Fruit fly (Drosophila melanogaster): Measurements from ENCODE around the gene CG42304.

The CG42304 gene

DNA sequence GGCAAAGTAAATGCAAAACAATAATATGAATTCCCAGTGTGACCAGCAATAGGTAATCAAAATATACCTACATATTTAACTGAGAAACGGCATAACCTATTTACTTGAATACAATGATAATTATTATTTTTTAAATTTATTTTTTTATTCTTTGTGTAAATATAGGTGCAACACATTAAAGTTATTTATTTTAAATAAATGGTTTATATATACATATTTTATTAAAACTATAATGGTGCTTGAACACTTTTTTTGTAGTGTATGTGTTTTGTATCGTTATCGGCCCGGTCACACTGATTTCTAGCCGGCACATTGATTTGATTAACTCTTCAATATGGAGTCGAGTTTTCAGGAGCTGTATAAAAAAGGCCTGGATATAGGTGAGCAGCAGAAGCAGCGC is at the start of gene CG42304, which contains the start of the genes ProRS-m and Snup (continued):
- TF ChIP-seq stwl (tag; optimal IDR thresholded peaks at IDR 0.05), result peak; percentile 92
- no peak for TF ChIP-seq CG6813 (GFP tag; optimal IDR thresholded peaks at IDR 0.05)
- peak; percentile 47; the same call in 1 of the 2 replicates for TF ChIP-seq Rfx (GFP tag; IDR thresholded peaks at IDR 0.05)
- no peak; the same call in 3 of the 4 replicates for TF ChIP-seq Gug (GFP tag; IDR thresholded peaks at IDR 0.05)
- peak; percentile 82 for TF ChIP-seq E2f1 (GFP tag; IDR thresholded peaks at IDR 0.05)
- peak; percentile 25 for TF ChIP-seq CG12659 (GFP tag; optimal IDR thresholded peaks at IDR 0.05)
- peak; percentile 74 for TF ChIP-seq CG34422 (GFP tag; IDR thresholded peaks at IDR 0.05)
- peak; percentile 61 for TF ChIP-seq CG8924 (tag; optimal IDR thresholded peaks at IDR 0.05)
- peak; percentile 18; the same call in 1 of the 2 replicates for TF ChIP-seq sob (GFP tag; IDR thresholded peaks at IDR 0.05)
- peak; percentile 29 for TF ChIP-seq CG7556 (GFP tag; optimal IDR thresholded peaks at IDR 0.05)
- TF ChIP-seq chif (GFP tag; optimal IDR thresholded peaks at IDR 0.05), result no peak
- TF ChIP-seq wdn (GFP tag; IDR thresholded peaks at IDR 0.05), result 0 out of 2 replicates have a peak, but pooled peaks have one; percentile 36
- no peak for TF ChIP-seq zfh2 (GFP tag; optimal IDR thresholded peaks at IDR 0.05)
- TF ChIP-seq pan (optimal IDR thresholded peaks at IDR 0.05), result no peak
- peak in 1 of 2 experiments; percentile 82 for TF ChIP-seq pan (GFP tag; optimal IDR thresholded peaks at IDR 0.05 in 1 of 2, IDR thresholded peaks at IDR 0.05 in 1 of 2)
- TF ChIP-seq PHDP (tag; optimal IDR thresholded peaks at IDR 0.05), result no peak
- peak; percentile 47 for TF ChIP-seq fd96Cb (tag; optimal IDR thresholded peaks at IDR 0.05)
- no peak for TF ChIP-seq Myb (GFP tag; optimal IDR thresholded peaks at IDR 0.05)
- no peak for TF ChIP-seq luna (GFP tag; optimal IDR thresholded peaks at IDR 0.05)
- no peak for TF ChIP-seq Hmx (GFP tag; optimal IDR thresholded peaks at IDR 0.05)
- TF ChIP-seq Dek (tag; optimal IDR thresholded peaks at IDR 0.05), result peak; percentile 50
- TF ChIP-seq D19B (GFP tag; optimal IDR thresholded peaks at IDR 0.05), result no peak
- peak; percentile 86 for TF ChIP-seq vvl (GFP tag; IDR thresholded peaks at IDR 0.05)
- TF ChIP-seq trem (tag; optimal IDR thresholded peaks at IDR 0.05), result peak; percentile 88
- TF ChIP-seq CG9215 (GFP tag; IDR thresholded peaks at IDR 0.05), result 0 out of 2 replicates have a peak, but pooled peaks have one; percentile 37
- TF ChIP-seq Dbx (GFP tag; IDR thresholded peaks at IDR 0.05), result peak; percentile 12; the same call in 1 of the 3 replicates
- peak; percentile 62 for TF ChIP-seq CG13287 (GFP tag; IDR thresholded peaks at IDR 0.05; ENCODE audit: partially characterized antibody)
- peak; percentile 68 for TF ChIP-seq CG14667 (GFP tag; IDR thresholded peaks at IDR 0.05)
- TF ChIP-seq CG17829 (tag; optimal IDR thresholded peaks at IDR 0.05), result peak; percentile 75
- TF ChIP-seq CG4617 (GFP tag; optimal IDR thresholded peaks at IDR 0.05; ENCODE audit: borderline replicate concordance), result peak; percentile 36
- TF ChIP-seq ranshi (GFP tag; IDR thresholded peaks at IDR 0.05), result peak; percentile 77; the same call in 1 of the 2 replicates
- TF ChIP-seq Ssrp (tag; optimal IDR thresholded peaks at IDR 0.05), result peak; percentile 47
- TF ChIP-seq Hmr (GFP tag; optimal IDR thresholded peaks at IDR 0.05), result peak; percentile 26
- peak; percentile 37; the same call in 1 of the 2 replicates for TF ChIP-seq H2.0 (GFP tag; IDR thresholded peaks at IDR 0.05)
- peak; percentile 5 for TF ChIP-seq CG18764 (GFP tag; optimal IDR thresholded peaks at IDR 0.05)
- TF ChIP-seq fd3F (GFP tag; optimal IDR thresholded peaks at IDR 0.05), result peak; percentile 26
- TF ChIP-seq Hr3 (GFP tag; optimal IDR thresholded peaks at IDR 0.05), result peak; percentile 58
- TF ChIP-seq bigmax (GFP tag; optimal IDR thresholded peaks at IDR 0.05), result peak; percentile 73
- no peak for TF ChIP-seq emc (GFP tag; optimal IDR thresholded peaks at IDR 0.05)
- peak; percentile 42; the same call in 1 of the 2 replicates for TF ChIP-seq CG43689 (GFP tag; IDR thresholded peaks at IDR 0.05)
- TF ChIP-seq CG6689 (GFP tag; IDR thresholded peaks at IDR 0.05), result peak; percentile 79
- peak; percentile 31; the same call in 2 of the 3 replicates for TF ChIP-seq CG14050 (GFP tag; IDR thresholded peaks at IDR 0.05)
- peak in 1 of 2 experiments; percentile 4 for TF ChIP-seq crp (GFP tag; optimal IDR thresholded peaks at IDR 0.05)
- peak; percentile 56; the same call in 1 of the 2 replicates for TF ChIP-seq CG6272 (GFP tag; IDR thresholded peaks at IDR 0.05)
- TF ChIP-seq CG14860 (GFP tag; IDR thresholded peaks at IDR 0.05; ENCODE audit: partially characterized antibody), result no peak
- no peak for TF ChIP-seq prd (optimal IDR thresholded peaks at IDR 0.05)
- peak; percentile 82 for TF ChIP-seq prd (GFP tag; IDR thresholded peaks at IDR 0.05)
- peak; percentile 30; the same call in 1 of the 2 replicates for TF ChIP-seq wor (GFP tag; IDR thresholded peaks at IDR 0.05)
- TF ChIP-seq CG9797 (GFP tag; optimal IDR thresholded peaks at IDR 0.05), result peak; percentile 60
- peak; percentile 90 for TF ChIP-seq sd (tag; optimal IDR thresholded peaks at IDR 0.05)
- peak; percentile 73 for TF ChIP-seq ara (GFP tag; IDR thresholded peaks at IDR 0.05)

Data from whole organism, embryonic.